Fruit fly (Drosophila melanogaster) whole organism, embryonic: ENCODE results near the gene v.

ENCODE experiments used
- ATbp ChIP-seq: fragments of 200-800 bp; sonication (Bioruptor generic); optimal IDR thresholded peaks from 2 replicates; lab custom pipeline; 2017; ENCODE audit warnings: missing biosample characterization, mild to moderate bottlenecking, missing genetic modification characterization, missing genetic modification reagents
- Antp ChIP-seq: fragments of 200-800 bp; sonication (Bioruptor generic); optimal IDR thresholded peaks from 3 replicates; lab custom pipeline; 2016; ENCODE audit warnings: missing biosample characterization, missing genetic modification characterization
- CG10147 ChIP-seq: fragments of 200-800 bp; sonication (Bioruptor generic); optimal IDR thresholded peaks from 2 replicates; lab custom pipeline; 2019; ENCODE audit warnings: missing biosample characterization, mild to moderate bottlenecking, missing genetic modification characterization, moderate library complexity
- CG15011 ChIP-seq: fragments of 200-800 bp; sonication (Bioruptor generic); optimal IDR thresholded peaks from 3 replicates; lab custom pipeline; 2018; ENCODE audit warnings: missing biosample characterization, mild to moderate bottlenecking, missing genetic modification characterization
- CG1647 ChIP-seq: fragments of 200-800 bp; sonication (Bioruptor generic); optimal IDR thresholded peaks from 3 replicates; lab custom pipeline; 2016; ENCODE audit warnings: missing biosample characterization, missing genetic modification characterization
- CG17359 ChIP-seq: fragments of 200-800 bp; sonication (Bioruptor generic); optimal IDR thresholded peaks from 3 replicates; lab custom pipeline; 2018; ENCODE audit warnings: missing biosample characterization, mild to moderate bottlenecking, missing genetic modification characterization, moderate library complexity
- CG17361 ChIP-seq: fragments of 200-800 bp; sonication (Bioruptor generic); IDR thresholded peaks from 3 replicates; pipeline ENCODE4 v1.3.6; 2022; ENCODE audit warnings: missing biosample characterization, missing genetic modification characterization
- CG17568 ChIP-seq: fragments of 200-800 bp; sonication (Bioruptor generic); optimal IDR thresholded peaks from 2 replicates; lab custom pipeline; 2018; ENCODE audit warnings: missing biosample characterization, mild to moderate bottlenecking, missing genetic modification characterization, moderate library complexity
- CG18599 ChIP-seq: fragments of 200-800 bp; sonication (Bioruptor generic); optimal IDR thresholded peaks from 3 replicates; lab custom pipeline; 2017; ENCODE audit warnings: missing biosample characterization, missing genetic modification characterization, mild to moderate bottlenecking, moderate library complexity, missing genetic modification reagents
- CG2116 ChIP-seq: fragments of 200-800 bp; sonication (Bioruptor generic); optimal IDR thresholded peaks from 3 replicates; lab custom pipeline; 2018; ENCODE audit warnings: missing biosample characterization, mild to moderate bottlenecking, missing genetic modification characterization
- CG2202 ChIP-seq: fragments of 200-800 bp; sonication (Bioruptor generic); optimal IDR thresholded peaks from 2 replicates; lab custom pipeline; 2018; ENCODE audit warnings: missing biosample characterization, mild to moderate bottlenecking, missing genetic modification characterization
- CG42726 ChIP-seq: fragments of 200-800 bp; sonication (Bioruptor generic); IDR thresholded peaks from 2 replicates; pipeline ENCODE4 v1.3.6; 2022; ENCODE audit warnings: missing biosample characterization, missing genetic modification characterization; ENCODE audit not compliant: partially characterized antibody
- CG4282 ChIP-seq: fragments of 200-800 bp; sonication (Bioruptor generic); optimal IDR thresholded peaks from 2 replicates; lab custom pipeline; 2016; ENCODE audit warnings: missing biosample characterization, missing genetic modification characterization
- CG8388 ChIP-seq: fragments of 200-800 bp; sonication (Bioruptor generic); optimal IDR thresholded peaks from 2 replicates; lab custom pipeline; 2019; ENCODE audit warnings: missing biosample characterization, mild to moderate bottlenecking, missing genetic modification characterization, moderate library complexity
- CG8765 ChIP-seq: fragments of 200-800 bp; sonication (Bioruptor generic); IDR thresholded peaks from 2 replicates; pipeline ENCODE4 v1.3.6; 2022; ENCODE audit warnings: missing biosample characterization, missing genetic modification characterization
- D19B ChIP-seq: fragments of 200-800 bp; sonication (Bioruptor generic); optimal IDR thresholded peaks from 2 replicates; lab custom pipeline; 2017; ENCODE audit warnings: missing biosample characterization, mild to moderate bottlenecking, missing genetic modification characterization
- Dbx ChIP-seq: fragments of 200-800 bp; sonication (Bioruptor generic); IDR thresholded peaks from 3 replicates; pipeline ENCODE4 v1.3.6; 2022; ENCODE audit warnings: missing biosample characterization, missing genetic modification characterization
- Dll ChIP-seq: fragments of 200-800 bp; sonication (Bioruptor generic); IDR thresholded peaks from 4 replicates; pipeline ENCODE4 v1.3.6; 2022; ENCODE audit warnings: missing biosample characterization, missing genetic modification characterization; ENCODE audit not compliant: partially characterized antibody
- Doc3 ChIP-seq: fragments of 200-800 bp; sonication (Bioruptor generic); IDR thresholded peaks from 3 replicates; pipeline ENCODE4 v1.3.6; 2022; ENCODE audit warnings: missing biosample characterization, missing genetic modification characterization; ENCODE audit not compliant: partially characterized antibody
- E2f2 ChIP-seq: fragments of 200-800 bp; sonication (Bioruptor generic); IDR thresholded peaks from 2 replicates; pipeline ENCODE4 v1.3.6; 2022; ENCODE audit warnings: missing biosample characterization, missing genetic modification characterization
- Ets65A ChIP-seq: fragments of 200-800 bp; sonication (Bioruptor generic); peaks from one replicate; lab custom pipeline; 2016; ENCODE audit warnings: missing biosample characterization, missing genetic modification characterization
- Gsc ChIP-seq: fragments of 200-800 bp; sonication (Bioruptor generic); IDR thresholded peaks from 2 replicates; pipeline ENCODE4 v1.3.6; 2022; ENCODE audit warnings: missing biosample characterization, missing genetic modification characterization
- HLH3B ChIP-seq: fragments of 200-800 bp; sonication (Bioruptor generic); IDR thresholded peaks from 2 replicates; pipeline ENCODE4 v1.3.6; 2022; ENCODE audit warnings: missing biosample characterization, missing genetic modification characterization
- HLH4C ChIP-seq: fragments of 200-800 bp; sonication (Bioruptor generic); IDR thresholded peaks from 3 replicates; pipeline ENCODE4 v1.3.6; 2022; ENCODE audit warnings: missing biosample characterization, missing genetic modification characterization; ENCODE audit not compliant: partially characterized antibody
- Nf-YB ChIP-seq: fragments of 200-800 bp; sonication (Bioruptor generic); optimal IDR thresholded peaks from 3 replicates; lab custom pipeline; 2019; ENCODE audit warnings: missing biosample characterization, mild to moderate bottlenecking, missing genetic modification characterization, moderate library complexity
- Sox100B ChIP-seq: fragments of 200-800 bp; sonication (Bioruptor generic); optimal IDR thresholded peaks from 3 replicates; lab custom pipeline; 2018; ENCODE audit warnings: missing biosample characterization, mild to moderate bottlenecking, missing genetic modification characterization
- amos ChIP-seq: fragments of 200-800 bp; sonication (Bioruptor generic); IDR thresholded peaks from 2 replicates; pipeline ENCODE4 v1.3.6; 2022; ENCODE audit warnings: missing biosample characterization, missing genetic modification characterization; ENCODE audit not compliant: partially characterized antibody
- bowl ChIP-seq: fragments of 200-800 bp; sonication (Bioruptor generic); IDR thresholded peaks from 2 replicates; pipeline ENCODE4 v1.3.6; 2022; ENCODE audit warnings: missing biosample characterization, missing genetic modification characterization
- chinmo ChIP-seq: fragments of 200-800 bp; sonication (Bioruptor generic); IDR thresholded peaks from 4 replicates; pipeline ENCODE4 v1.3.6; 2022; ENCODE audit warnings: missing biosample characterization, missing genetic modification characterization; ENCODE audit not compliant: partially characterized antibody
- dmrt11E ChIP-seq: fragments of 200-800 bp; sonication (Bioruptor generic); optimal IDR thresholded peaks from 3 replicates; lab custom pipeline; 2018; ENCODE audit warnings: missing biosample characterization, mild to moderate bottlenecking, missing genetic modification characterization, moderate library complexity
- dmrt99B ChIP-seq: fragments of 200-800 bp; sonication (Bioruptor generic); optimal IDR thresholded peaks from 2 replicates; lab custom pipeline; 2018; ENCODE audit warnings: missing biosample characterization, mild to moderate bottlenecking, missing genetic modification characterization, moderate library complexity
- esg ChIP-seq: fragments of 200-800 bp; sonication (Bioruptor generic); conservative IDR thresholded peaks from 2 replicates; pipeline ENCODE4 v1.3.6; 2022; ENCODE audit warnings: missing biosample characterization, missing genetic modification characterization
- eve ChIP-seq, 2 experiments: fragments of >200 bp; optimal IDR thresholded peaks; 2 replicates each; lab custom pipeline; 2017; ENCODE audit warnings: missing biosample characterization in 2 of 2, missing genetic modification characterization in 2 of 2
- ftz-f1 ChIP-seq: fragments of 200-800 bp; sonication (Bioruptor generic); optimal IDR thresholded peaks from 2 replicates; lab custom pipeline; 2016; ENCODE audit warnings: missing biosample characterization, missing genetic modification characterization
- gfzf ChIP-seq: fragments of 200-800 bp; sonication (Bioruptor generic); optimal IDR thresholded peaks from 2 replicates; lab custom pipeline; 2016; ENCODE audit warnings: missing biosample characterization, mild to moderate bottlenecking, missing genetic modification characterization, moderate library complexity
- ind ChIP-seq: fragments of 200-800 bp; sonication (Bioruptor generic); optimal IDR thresholded peaks from 3 replicates; lab custom pipeline; 2016; ENCODE audit warnings: missing biosample characterization, missing genetic modification characterization
- org-1 ChIP-seq: fragments of 200-800 bp; sonication (Bioruptor generic); optimal IDR thresholded peaks from 2 replicates; lab custom pipeline; 2017; ENCODE audit warnings: missing biosample characterization, missing genetic modification characterization
- pho ChIP-seq: fragments of 200-800 bp; sonication (Bioruptor generic); optimal IDR thresholded peaks from 2 replicates; lab custom pipeline; 2016; ENCODE audit warnings: missing biosample characterization, missing genetic modification characterization
- pzg ChIP-seq: fragments of 200-800 bp; sonication (Bioruptor generic); optimal IDR thresholded peaks from 3 replicates; lab custom pipeline; 2018; ENCODE audit warnings: missing biosample characterization, mild to moderate bottlenecking, missing genetic modification characterization, moderate library complexity
- schlank ChIP-seq: fragments of 200-800 bp; sonication (Bioruptor generic); optimal IDR thresholded peaks from 2 replicates; lab custom pipeline; 2018; ENCODE audit warnings: missing biosample characterization, mild to moderate bottlenecking, missing genetic modification characterization
- sima ChIP-seq: fragments of 200-800 bp; sonication (Bioruptor generic); optimal IDR thresholded peaks from 2 replicates; lab custom pipeline; 2016; ENCODE audit warnings: missing biosample characterization, missing genetic modification characterization
- slbo ChIP-seq: fragments of 200-800 bp; sonication (Bioruptor generic); IDR thresholded peaks from 2 replicates; pipeline ENCODE4 v1.3.6; 2022; ENCODE audit warnings: missing biosample characterization, missing genetic modification characterization
- sug ChIP-seq: fragments of 200-800 bp; optimal IDR thresholded peaks from 2 replicates; lab custom pipeline; 2019; ENCODE audit warnings: missing biosample characterization, mild to moderate bottlenecking, missing genetic modification characterization, moderate library complexity
- vfl ChIP-seq: fragments of 200-800 bp; sonication (Bioruptor generic); optimal IDR thresholded peaks from 2 replicates; lab custom pipeline; 2016; ENCODE audit warnings: missing biosample characterization, missing genetic modification characterization

Gene v

dm6 chrX:10923711-10924281 is at the start of gene v:
Gene v, plus strand, starts transcription at chrX:10923972.
- TF ChIP-seq sug, result peak; percentile 61
- TF ChIP-seq Ets65A (GFP tag; lab: Kevin White, UChicago), result peak; percentile 26
- no peak for TF ChIP-seq Gsc (GFP tag; lab: Robert Waterston, UW)

- TF ChIP-seq CG17359 (tag; lab: Kevin White, UChicago) (no peak), sug (peak; percentile 56)
- TF ChIP-seq, all 482 proteins: peak for 1
Measured at dm6 chrX:10876451-10876850, 47.3 kb upstream of the v start.

dm6 chrX:10877087-10877935 is 46.5 kb upstream of the v start, which contains the start of gene CG1637:
Gene CG1637, minus strand, starts transcription at chrX:10877893.
- TF ChIP-seq CG17568 (no peak), ATbp (GFP tag; lab: Kevin White, UChicago) (no peak), sima (GFP tag; lab: Kevin White, UChicago) (no peak), dmrt99B (tag; lab: Kevin White, UChicago) (peak; percentile 42), CG2202 (tag; lab: Kevin White, UChicago) (peak; percentile 3), Nf-YB (GFP tag; lab: Kevin White, UChicago) (no peak), HLH3B (no peak), CG4282 (GFP tag; lab: Kevin White, UChicago) (no peak), HLH4C (GFP tag; lab: Robert Waterston, UW) (peak; percentile 64), Dll (GFP tag; lab: Robert Waterston, UW) (peak; percentile 72), CG1647 (GFP tag; lab: Kevin White, UChicago) (no peak), Doc3 (peak; percentile 32; the same call in 1 of the 3 replicates), Sox100B (no peak), org-1 (GFP tag; lab: Kevin White, UChicago) (no peak), CG42726 (GFP tag; lab: Robert Waterston, UW) (peak; percentile 51; the same call in 1 of the 2 replicates), CG8765 (no peak), pzg (peak; percentile 70), CG17361 (GFP tag; lab: Robert Waterston, UW) (no peak), schlank (tag; lab: Kevin White, UChicago) (no peak), E2f2 (peak; percentile 93), gfzf (GFP tag; lab: Kevin White, UChicago) (peak; percentile 82), vfl (GFP tag; lab: Kevin White, UChicago) (no peak), CG18599 (no peak), bowl (no peak), CG10147 (GFP tag; lab: Kevin White, UChicago) (no peak), eve (GFP tag; optimal IDR thresholded peaks at IDR 0.05; lab: Kevin White, UChicago) (no peak), dmrt11E (tag; lab: Kevin White, UChicago) (no peak), ind (GFP tag; lab: Kevin White, UChicago) (no peak), slbo (GFP tag; lab: Robert Waterston, UW) (no peak), CG8388 (GFP tag; lab: Kevin White, UChicago) (no peak), CG2116 (peak; percentile 64), chinmo (peak; percentile 86; the same call in 3 of the 4 replicates), Dbx (GFP tag; lab: Robert Waterston, UW) (no peak), esg (GFP tag; lab: Robert Waterston, UW) (no peak), D19B (no peak), amos (GFP tag; lab: Robert Waterston, UW) (peak; percentile 75), pho (GFP tag; lab: Kevin White, UChicago) (no peak), Antp (no peak), CG15011 (GFP tag; lab: Kevin White, UChicago) (no peak), ftz-f1 (GFP tag; lab: Kevin White, UChicago) (peak; percentile 40)
